Worm (Caenorhabditis elegans) whole organism, L4 larva: ENCODE data around the gene smc-6.

Experiments used
- T20F7.1 ChIP-seq: fragments of 200-800 bp; sonication (Bioruptor generic); optimal IDR thresholded peaks from 2 replicates; lab custom pipeline; 2018; ENCODE audit warnings: mild to moderate bottlenecking, missing genetic modification characterization, missing compliant biosample characterization
- ama-1 ChIP-seq: fragments of 150-350 bp; optimal IDR thresholded peaks from 2 replicates; lab custom pipeline; 2014; ENCODE audit warnings: inconsistent platforms, mixed read lengths
- ceh-44 ChIP-seq: fragments of 200-800 bp; sonication (Bioruptor generic); IDR thresholded peaks from 2 replicates; pipeline ENCODE4 v1.3.6; 2022; ENCODE audit warnings: missing genetic modification reagents, missing genetic modification characterization, missing compliant biosample characterization
- hif-1 ChIP-seq, 2 experiments: sonication (generic microtip); optimal IDR thresholded peaks; 2 replicates each; lab custom pipeline; 2016 to 2017; ENCODE audit warnings: missing compliant biosample characterization in 2 of 2, missing genetic modification characterization in 2 of 2, missing genetic modification reagents in 2 of 2, missing genotype in 2 of 2, mild to moderate bottlenecking in 1 of 2
- hlh-11 ChIP-seq: fragments of 200-800 bp; sonication (Bioruptor generic); optimal IDR thresholded peaks from 2 replicates; lab custom pipeline; 2018; ENCODE audit warnings: mild to moderate bottlenecking, missing genetic modification characterization, missing compliant biosample characterization
- pqm-1 ChIP-seq: sonication (generic microtip); optimal IDR thresholded peaks from 2 replicates; lab custom pipeline; 2017; ENCODE audit warnings: missing biosample characterization, missing genetic modification characterization

DNA sequence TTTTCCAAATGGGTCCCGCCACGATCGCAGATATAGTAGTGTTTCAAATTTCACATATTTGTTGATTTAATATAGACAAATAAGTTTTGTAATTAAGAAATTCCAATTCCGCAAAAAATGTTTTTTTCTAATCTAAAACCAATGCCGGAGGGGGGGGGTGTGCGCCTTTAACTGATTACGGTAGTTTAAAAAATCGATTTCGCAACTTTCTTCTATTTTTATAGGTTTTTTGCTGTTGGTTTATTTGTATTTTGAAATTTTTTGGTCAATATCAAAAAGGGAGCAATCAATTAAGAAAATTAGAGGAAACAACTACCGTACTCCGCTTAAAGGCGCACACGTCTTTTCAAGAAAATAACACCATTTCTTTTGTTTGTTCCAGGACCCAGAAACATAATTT lies 13.0 kb downstream of the smc-6 start:
- TF ChIP-seq ceh-44 (GFP tag; lab: Robert Waterston, UW) (no peak), hlh-11 (tag; lab: Kevin White, UChicago) (no peak), pqm-1 (tag; lab: Kevin White, UChicago) (no peak), ama-1 (lab: Kevin White, UChicago) (no peak), hif-1 (tag; optimal IDR thresholded peaks at IDR 0.05; lab: Kevin White, UChicago) (no peak), T20F7.1 (GFP tag; lab: Kevin White, UChicago) (no peak)
